Worm (Caenorhabditis elegans) whole organism, L3 larva: Measurements from ENCODE around the gene lgc-53.

Experiments used
- ama-1 ChIP-seq: fragments of 150-350 bp; optimal IDR thresholded peaks from 2 replicates; lab custom pipeline; 2018
- fos-1 ChIP-seq: fragments of 150-350 bp; optimal IDR thresholded peaks from 2 replicates; lab custom pipeline; 2014; ENCODE audit warnings: missing biosample characterization, missing genetic modification characterization

lgc-53 gene

ce11 chrX:16762529-16762928 lies 51.0 kb downstream of the lgc-53 start, which contains the start of gene C10E2.1:
Gene C10E2.1 (plus strand): TSS chrX:16762829.
- TF ChIP-seq ama-1 (lab: Kevin White, UChicago) (no peak), fos-1 (no peak)
- TF ChIP-seq, all 47 proteins: peak for 0
